Fruit fly (Drosophila melanogaster): Measurements from ENCODE around the gene CG9917.

Gene CG9917

dm6 chrX:16296423-16297292, 26.4 kb downstream of the CG9917 start, which contains the start of gene CG3632 (continued):
- TF ChIP-seq eyg (GFP tag; optimal IDR thresholded peaks at IDR 0.05) (no peak), Ptx1 (GFP tag; IDR thresholded peaks at IDR 0.05) (no peak; the same call in none of the 2 replicates), CG8765 (GFP tag; IDR thresholded peaks at IDR 0.05) (no peak), mirr (GFP tag; optimal IDR thresholded peaks at IDR 0.05) (peak; percentile 51), Hmr (GFP tag; optimal IDR thresholded peaks at IDR 0.05) (no peak), HmgZ (tag; optimal IDR thresholded peaks at IDR 0.05) (peak; percentile 56), CTCF (GFP tag; optimal IDR thresholded peaks at IDR 0.05) (no peak), lola (GFP tag; optimal IDR thresholded peaks at IDR 0.05) (no peak)

dm6 chrX:16292646-16293045, 30.4 kb downstream of the CG9917 start:
- TF ChIP-seq sug (tag; optimal IDR thresholded peaks at IDR 0.05) (peak; percentile 25), Med (GFP tag) (peak; percentile 48), ase (GFP tag; IDR thresholded peaks at IDR 0.05) (no peak), az2 (GFP tag; optimal IDR thresholded peaks at IDR 0.05) (no peak), wek (GFP tag; optimal IDR thresholded peaks at IDR 0.05) (no peak), maf-S (GFP tag; optimal IDR thresholded peaks at IDR 0.05) (no peak), tna (GFP tag; IDR thresholded peaks at IDR 0.05; ENCODE audit: partially characterized antibody) (no peak), crol (GFP tag; IDR thresholded peaks at IDR 0.05) (peak; percentile 20; the same call in 1 of the 2 replicates), exex (tag; optimal IDR thresholded peaks at IDR 0.05) (peak; percentile 69), pros (GFP tag; optimal IDR thresholded peaks at IDR 0.05) (no peak)

- TF ChIP-seq cg (GFP tag; optimal IDR thresholded peaks at IDR 0.05) (peak; percentile 41), nerfin-2 (GFP tag; IDR thresholded peaks at IDR 0.05; ENCODE audit: partially characterized antibody) (no peak), MESR4 (GFP tag; optimal IDR thresholded peaks at IDR 0.05) (peak; percentile 57), dm (GFP tag; optimal IDR thresholded peaks at IDR 0.05) (peak; percentile 42), bigmax (GFP tag; optimal IDR thresholded peaks at IDR 0.05) (peak; percentile 92), Ets65A (GFP tag) (peak; percentile 17), YL-1 (GFP tag; optimal IDR thresholded peaks at IDR 0.05) (peak; percentile 48), kay (GFP tag; optimal IDR thresholded peaks at IDR 0.05) (no peak), Med (GFP tag) (peak; percentile 16)
Measured at dm6 chrX:16288999-16289398, 34.0 kb downstream of the CG9917 start.

- TF ChIP-seq CG15601 (tag; optimal IDR thresholded peaks at IDR 0.05) (peak; percentile 72), gsb-n (tag; optimal IDR thresholded peaks at IDR 0.05) (peak; percentile 17), B-H2 (GFP tag; optimal IDR thresholded peaks at IDR 0.05) (peak; percentile 52), CG2712 (tag; optimal IDR thresholded peaks at IDR 0.05) (peak; percentile 47), CG6654 (GFP tag; optimal IDR thresholded peaks at IDR 0.05) (no peak), CG2129 (GFP tag; IDR thresholded peaks at IDR 0.05; ENCODE audit: partially characterized antibody) (peak; percentile 39; the same call in 1 of the 2 replicates), CG13424 (tag; optimal IDR thresholded peaks at IDR 0.05) (peak; percentile 59), dmrt11E (tag; optimal IDR thresholded peaks at IDR 0.05) (peak; percentile 14), vnd (GFP tag; IDR thresholded peaks at IDR 0.05; ENCODE audit: partially characterized antibody) (peak; percentile 56; the same call in 2 of the 3 replicates), CG7556 (GFP tag; optimal IDR thresholded peaks at IDR 0.05) (peak; percentile 32), maf-S (GFP tag; optimal IDR thresholded peaks at IDR 0.05) (no peak), HmgZ (tag; optimal IDR thresholded peaks at IDR 0.05) (peak; percentile 13), tup (GFP tag; optimal IDR thresholded peaks at IDR 0.05) (peak; percentile 9), CG2875 (GFP tag; optimal IDR thresholded peaks at IDR 0.05) (no peak), kni (GFP tag; optimal IDR thresholded peaks at IDR 0.05) (no peak), CG18011 (GFP tag; optimal IDR thresholded peaks at IDR 0.05) (peak; percentile 40), crol (GFP tag; IDR thresholded peaks at IDR 0.05) (no peak), Dll (GFP tag; IDR thresholded peaks at IDR 0.05; ENCODE audit: partially characterized antibody) (peak; percentile 77), CG11093 (GFP tag; IDR thresholded peaks at IDR 0.05) (no peak), CG10267 (tag; optimal IDR thresholded peaks at IDR 0.05) (peak; percentile 96), CG18476 (GFP tag; optimal IDR thresholded peaks at IDR 0.05) (no peak)
Measured at dm6 chrX:16288492-16288964, 34.5 kb downstream of the CG9917 start, which contains the start of the genes CG32576 and caz. Gene CG32576 (minus strand): TSS chrX:16288533. Gene caz (plus strand): TSS chrX:16288810.
